Worm (Caenorhabditis elegans) whole organism, L4 larva: ENCODE data around the gene dsb-2.

Source experiments
- F26F4.8 ChIP-seq: fragments of 200-800 bp; sonication (Bioruptor generic); conservative IDR thresholded peaks from 2 replicates; pipeline ENCODE4 v1.3.6; 2022; ENCODE audit warnings: missing genetic modification characterization, missing compliant biosample characterization
- ZK337.2 ChIP-seq: fragments of 200-800 bp; sonication (Bioruptor generic); IDR thresholded peaks from 2 replicates; pipeline ENCODE4 v1.3.6; 2022; ENCODE audit warnings: missing genetic modification reagents, missing genetic modification characterization, missing compliant biosample characterization
- ZK546.5 ChIP-seq, 2 experiments: sonication (generic microtip); optimal IDR thresholded peaks; 2 replicates each; lab custom pipeline; 2017; ENCODE audit warnings: missing biosample characterization in 2 of 2, missing genetic modification characterization in 2 of 2
- aha-1 ChIP-seq: fragments of 150-350 bp; peaks from one replicate; lab custom pipeline; 2014; ENCODE audit warnings: missing biosample characterization, missing genetic modification characterization
- ceh-20 ChIP-seq: fragments of 200-800 bp; sonication (Bioruptor generic); IDR thresholded peaks from 2 replicates; pipeline ENCODE4 v1.3.6; 2022; ENCODE audit warnings: missing genetic modification reagents, missing genetic modification characterization, missing compliant biosample characterization
- ceh-32 ChIP-seq: sonication (generic microtip); optimal IDR thresholded peaks from 2 replicates; lab custom pipeline; 2016; ENCODE audit warnings: mild to moderate bottlenecking, missing genetic modification characterization, missing compliant biosample characterization; ENCODE audit not compliant: poor library complexity
- ces-1 ChIP-seq: fragments of 150-350 bp; sonication (generic microtip); optimal IDR thresholded peaks from 4 replicates; lab custom pipeline; 2014; ENCODE audit warnings: missing biosample characterization, missing genetic modification reagents, missing genetic modification characterization
- daf-16 ChIP-seq, 3 experiments: sonication (generic microtip); optimal IDR thresholded peaks; 2 replicates each; lab custom pipeline; 2016 to 2017; ENCODE audit warnings: missing genetic modification characterization in 3 of 3, missing genetic modification reagents in 3 of 3, mild to moderate bottlenecking in 2 of 3, missing compliant biosample characterization in 2 of 3, missing biosample characterization in 1 of 3, moderate library complexity in 1 of 3
- daf-8 ChIP-seq: fragments of 200-800 bp; sonication (Bioruptor generic); IDR thresholded peaks from 2 replicates; pipeline ENCODE4 v1.3.6; 2022; ENCODE audit warnings: missing genetic modification characterization, missing compliant biosample characterization
- dpl-1 ChIP-seq: fragments of 150-350 bp; optimal IDR thresholded peaks from 2 replicates; lab custom pipeline; 2014; ENCODE audit warnings: missing biosample characterization, missing genetic modification reagents, missing genetic modification characterization
- duxl-1 ChIP-seq: sonication (generic microtip); optimal IDR thresholded peaks from 2 replicates; lab custom pipeline; 2016; ENCODE audit warnings: mild to moderate bottlenecking, missing genetic modification characterization, moderate library complexity, missing compliant biosample characterization; ENCODE audit not compliant: poor library complexity
- dve-1 ChIP-seq: sonication (generic microtip); optimal IDR thresholded peaks from 2 replicates; lab custom pipeline; 2017; ENCODE audit warnings: antibody characterized with exemption, mild to moderate bottlenecking, missing genetic modification characterization, missing compliant biosample characterization; ENCODE audit not compliant: insufficient read depth
- egl-27 ChIP-seq: sonication (generic microtip); optimal IDR thresholded peaks from 3 replicates; lab custom pipeline; 2017; ENCODE audit warnings: missing biosample characterization, missing genetic modification reagents, missing genetic modification characterization
- fkh-10 ChIP-seq: fragments of 150-350 bp; optimal IDR thresholded peaks from 2 replicates; lab custom pipeline; 2014; ENCODE audit warnings: missing biosample characterization, missing genetic modification reagents, missing genetic modification characterization
- hlh-11 ChIP-seq: fragments of 200-800 bp; sonication (Bioruptor generic); optimal IDR thresholded peaks from 2 replicates; lab custom pipeline; 2018; ENCODE audit warnings: mild to moderate bottlenecking, missing genetic modification characterization, missing compliant biosample characterization
- hlh-30 ChIP-seq: sonication (generic microtip); optimal IDR thresholded peaks from 2 replicates; lab custom pipeline; 2017; ENCODE audit warnings: antibody characterized with exemption, mild to moderate bottlenecking, missing genetic modification characterization, missing compliant biosample characterization; ENCODE audit not compliant: insufficient read depth
- hmg-1.1 ChIP-seq: fragments of 200-800 bp; sonication (Bioruptor generic); IDR thresholded peaks from 2 replicates; pipeline ENCODE4 v1.3.6; 2022; ENCODE audit warnings: missing genetic modification reagents, missing genetic modification characterization, missing compliant biosample characterization
- lin-13 ChIP-seq: fragments of 150-350 bp; optimal IDR thresholded peaks from 2 replicates; lab custom pipeline; 2014; ENCODE audit warnings: missing biosample characterization, missing genetic modification reagents, missing genetic modification characterization
- lin-15B ChIP-seq: fragments of 150-350 bp; sonication (generic microtip); optimal IDR thresholded peaks from 3 replicates; lab custom pipeline; 2014; ENCODE audit warnings: missing biosample characterization, missing genetic modification characterization
- lin-38 ChIP-seq: fragments of 200-800 bp; sonication (Bioruptor generic); IDR thresholded peaks from 2 replicates; pipeline ENCODE4 v1.3.6; 2022; ENCODE audit warnings: missing genetic modification reagents, missing genetic modification characterization, missing compliant biosample characterization
- lsy-2 ChIP-seq, 2 experiments: fragments of 150-350 bp in 1 of 2; sonication (generic microtip) in 1 of 2; optimal IDR thresholded peaks; 2 replicates each; lab custom pipeline; 2014 to 2017; ENCODE audit warnings: missing biosample characterization in 2 of 2, missing genetic modification characterization in 2 of 2
- madf-9 ChIP-seq: fragments of 200-800 bp; sonication (Bioruptor generic); conservative IDR thresholded peaks from 2 replicates; pipeline ENCODE4 v1.3.6; 2022; ENCODE audit warnings: missing genetic modification reagents, missing genetic modification characterization, missing compliant biosample characterization
- mdl-1 ChIP-seq, 2 experiments: fragments of 150-350 bp in 1 of 2; sonication (generic microtip) in 1 of 2; optimal IDR thresholded peaks; 2 replicates each; lab custom pipeline; 2014 to 2017; ENCODE audit warnings: missing biosample characterization in 2 of 2, missing genetic modification characterization in 2 of 2
- mep-1 ChIP-seq: fragments of 150-350 bp; sonication (generic microtip); optimal IDR thresholded peaks from 3 replicates; lab custom pipeline; 2014; ENCODE audit warnings: missing biosample characterization, missing genetic modification characterization
- mes-2 ChIP-seq: sonication (generic microtip); optimal IDR thresholded peaks from 2 replicates; lab custom pipeline; 2016; ENCODE audit warnings: missing genotype, mild to moderate bottlenecking, missing genetic modification characterization, missing compliant biosample characterization; ENCODE audit not compliant: poor library complexity, severe bottlenecking
- nhr-10 ChIP-seq: fragments of 150-350 bp; optimal IDR thresholded peaks from 2 replicates; lab custom pipeline; 2014; ENCODE audit warnings: missing biosample characterization, missing genetic modification characterization
- nhr-102 ChIP-seq: sonication (generic microtip); optimal IDR thresholded peaks from 2 replicates; lab custom pipeline; 2016; ENCODE audit warnings: mild to moderate bottlenecking, missing genetic modification characterization, moderate library complexity, missing compliant biosample characterization
- nhr-11 ChIP-seq: fragments of 150-350 bp; optimal IDR thresholded peaks from 2 replicates; lab custom pipeline; 2014; ENCODE audit warnings: missing biosample characterization, missing genetic modification characterization
- nhr-25 ChIP-seq: sonication (generic microtip); optimal IDR thresholded peaks from 2 replicates; lab custom pipeline; 2017; ENCODE audit warnings: missing genetic modification characterization, mild to moderate bottlenecking, missing compliant biosample characterization, antibody characterized with exemption, moderate library complexity, borderline replicate concordance; ENCODE audit not compliant: insufficient read depth
- nhr-28 ChIP-seq: fragments of 150-350 bp; optimal IDR thresholded peaks from 2 replicates; lab custom pipeline; 2014; ENCODE audit warnings: missing biosample characterization, missing genetic modification characterization
- nhr-41 ChIP-seq: fragments of 200-800 bp; sonication (Bioruptor generic); IDR thresholded peaks from 2 replicates; pipeline ENCODE4 v1.3.6; 2022; ENCODE audit warnings: missing genetic modification reagents, missing genetic modification characterization, missing compliant biosample characterization
- nhr-42 ChIP-seq: fragments of 200-800 bp; sonication (Bioruptor generic); IDR thresholded peaks from 2 replicates; pipeline ENCODE4 v1.3.6; 2022; ENCODE audit warnings: missing genetic modification characterization, missing compliant biosample characterization
- nhr-48 ChIP-seq: sonication (generic microtip); optimal IDR thresholded peaks from 2 replicates; lab custom pipeline; 2016; ENCODE audit warnings: mild to moderate bottlenecking, missing genetic modification characterization, missing compliant biosample characterization
- nhr-6 ChIP-seq: fragments of 150-350 bp; optimal IDR thresholded peaks from 2 replicates; lab custom pipeline; 2014; ENCODE audit warnings: missing biosample characterization, missing genetic modification characterization
- nhr-77 ChIP-seq: fragments of 150-350 bp; optimal IDR thresholded peaks from 2 replicates; lab custom pipeline; 2014; ENCODE audit warnings: missing biosample characterization, missing genetic modification characterization
- pha-4 ChIP-seq, 2 experiments: fragments of 150-350 bp in 1 of 2; fragments of 200-800 bp in 1 of 2; sonication (Bioruptor generic) in 1 of 2; IDR thresholded peaks in 1 of 2; optimal IDR thresholded peaks in 1 of 2; 2 replicates each; pipeline versions ENCODE4 v1.3.6 to Lab custom; 2014 to 2022; ENCODE audit warnings: missing genetic modification characterization in 2 of 2, missing genetic modification reagents in 2 of 2, missing biosample characterization in 1 of 2, missing compliant biosample characterization in 1 of 2
- php-3 ChIP-seq: fragments of 200-800 bp; sonication (Bioruptor generic); IDR thresholded peaks from 2 replicates; pipeline ENCODE4 v1.3.6; 2022; ENCODE audit warnings: missing genetic modification reagents, missing genetic modification characterization, missing compliant biosample characterization
- pqm-1 ChIP-seq: sonication (generic microtip); optimal IDR thresholded peaks from 2 replicates; lab custom pipeline; 2017; ENCODE audit warnings: missing biosample characterization, missing genetic modification characterization
- rbr-2 ChIP-seq: sonication (generic microtip); optimal IDR thresholded peaks from 2 replicates; lab custom pipeline; 2016; ENCODE audit warnings: missing genotype, missing genetic modification characterization, missing compliant biosample characterization
- sdz-12 ChIP-seq: fragments of 200-800 bp; sonication (Bioruptor generic); optimal IDR thresholded peaks from 2 replicates; lab custom pipeline; 2018; ENCODE audit warnings: mild to moderate bottlenecking, missing genetic modification characterization, missing compliant biosample characterization
- set-16 ChIP-seq: fragments of 200-800 bp; sonication (Bioruptor generic); IDR thresholded peaks from 2 replicates; pipeline ENCODE4 v1.3.6; 2022; ENCODE audit warnings: missing genetic modification reagents, missing genetic modification characterization, missing compliant biosample characterization
- spr-1 ChIP-seq: sonication (generic microtip); optimal IDR thresholded peaks from 2 replicates; lab custom pipeline; 2016; ENCODE audit warnings: mild to moderate bottlenecking, missing genetic modification characterization, missing compliant biosample characterization
- tra-1 ChIP-seq: fragments of 200-800 bp; sonication (Bioruptor generic); IDR thresholded peaks from 2 replicates; pipeline ENCODE4 v1.3.6; 2022; ENCODE audit warnings: missing genetic modification reagents, missing genetic modification characterization, missing compliant biosample characterization
- unc-62 ChIP-seq, 3 experiments: fragments of 150-350 bp in 1 of 3; sonication (generic microtip); optimal IDR thresholded peaks in 2 of 3; peaks in 1 of 3; 1 replicate in 1 of 3; 2 replicates in 2 of 3; lab custom pipeline; 2014 to 2017; ENCODE audit warnings: missing biosample characterization in 3 of 3, missing genetic modification characterization in 3 of 3, missing genetic modification reagents in 3 of 3, missing genotype in 1 of 3
- zip-11 ChIP-seq: fragments of 200-800 bp; sonication (Bioruptor generic); IDR thresholded peaks from 2 replicates; pipeline ENCODE4 v1.3.6; 2022; ENCODE audit warnings: missing genetic modification characterization, missing compliant biosample characterization

dsb-2 gene

DNA sequence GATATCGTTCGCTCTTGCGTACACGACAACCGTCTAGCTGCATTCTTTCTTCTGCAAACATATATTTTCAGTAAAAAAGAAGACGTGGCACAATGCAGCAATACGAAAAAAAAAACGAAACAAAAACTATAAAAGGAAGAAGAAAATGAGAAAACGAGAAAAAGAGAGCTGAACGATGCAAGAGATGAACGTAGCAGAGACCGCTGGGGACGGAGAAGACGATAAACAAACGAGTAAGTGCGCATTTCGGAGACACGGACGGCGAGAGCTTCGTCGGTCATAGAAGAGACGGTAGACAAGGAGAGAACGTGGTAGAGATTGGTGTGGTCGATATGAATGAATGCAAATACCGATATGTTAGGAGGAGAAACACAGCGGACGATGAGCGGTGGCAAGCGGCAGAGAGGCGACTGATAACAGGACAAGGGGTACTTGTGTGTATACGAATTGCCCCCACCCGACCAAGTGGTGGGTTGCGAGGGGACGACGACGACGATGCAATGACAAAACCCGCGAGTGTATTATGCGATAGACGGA, 27.1 kb downstream of the dsb-2 start, which contains the start of gene K04B12.2 (continued):
- no peak for TF ChIP-seq daf-8
- peak; percentile 6 for TF ChIP-seq nhr-11 (tag; lab: Kevin White, UChicago)
- peak; percentile 19 for TF ChIP-seq lin-13
- peak; percentile 16 to 62 for TF ChIP-seq daf-16 (GFP tag; optimal IDR thresholded peaks at IDR 0.05; lab: Kevin White, UChicago)
- TF ChIP-seq daf-16 (tag; optimal IDR thresholded peaks at IDR 0.05; lab: Kevin White, UChicago), result peak; percentile 90
- no peak for TF ChIP-seq F26F4.8
- TF ChIP-seq nhr-77 (tag; lab: Kevin White, UChicago), result peak; percentile 95
- TF ChIP-seq madf-9 (GFP tag; lab: Robert Waterston, UW), result peak; percentile 71; the same call in 1 of the 2 replicates
- TF ChIP-seq nhr-42, result peak; percentile 58; the same call in 1 of the 2 replicates
- TF ChIP-seq rbr-2 (tag; lab: Kevin White, UChicago), result peak; percentile 80
- TF ChIP-seq spr-1 (tag; lab: Kevin White, UChicago), result peak; percentile 8
- TF ChIP-seq hlh-30 (tag; lab: Kevin White, UChicago), result peak; percentile 60
- 0 out of 2 replicates have a peak, but pooled peaks have one; percentile 41 for TF ChIP-seq nhr-41 (GFP tag; lab: Robert Waterston, UW)
- TF ChIP-seq pqm-1 (tag; lab: Kevin White, UChicago), result peak; percentile 59
- TF ChIP-seq hlh-11 (tag; lab: Kevin White, UChicago), result peak; percentile 93
- no peak for TF ChIP-seq duxl-1 (tag; lab: Kevin White, UChicago)
- TF ChIP-seq mdl-1 (tag; optimal IDR thresholded peaks at IDR 0.05; lab: Kevin White, UChicago), result peak; percentile 36 to 76
- peak; percentile 54 for TF ChIP-seq mes-2
- TF ChIP-seq sdz-12 (GFP tag; lab: Kevin White, UChicago), result no peak
- TF ChIP-seq fkh-10, result peak; percentile 13
- 0 out of 2 replicates have a peak, but pooled peaks have one; percentile 7 for TF ChIP-seq tra-1 (GFP tag; lab: Robert Waterston, UW)
- TF ChIP-seq mep-1 (tag; lab: Kevin White, UChicago), result peak; percentile 85
- peak; percentile 35; the same call in 1 of the 2 replicates for TF ChIP-seq php-3 (GFP tag; lab: Robert Waterston, UW)
- no peak for TF ChIP-seq nhr-25 (tag; lab: Kevin White, UChicago)
- no peak for TF ChIP-seq egl-27 (tag; lab: Kevin White, UChicago)
- peak; percentile 17; the same call in 1 of the 2 replicates for TF ChIP-seq set-16 (GFP tag; lab: Robert Waterston, UW)
- no peak for TF ChIP-seq ceh-32 (tag; lab: Kevin White, UChicago)
- TF ChIP-seq hmg-1.1, result peak; percentile 81

DNA sequence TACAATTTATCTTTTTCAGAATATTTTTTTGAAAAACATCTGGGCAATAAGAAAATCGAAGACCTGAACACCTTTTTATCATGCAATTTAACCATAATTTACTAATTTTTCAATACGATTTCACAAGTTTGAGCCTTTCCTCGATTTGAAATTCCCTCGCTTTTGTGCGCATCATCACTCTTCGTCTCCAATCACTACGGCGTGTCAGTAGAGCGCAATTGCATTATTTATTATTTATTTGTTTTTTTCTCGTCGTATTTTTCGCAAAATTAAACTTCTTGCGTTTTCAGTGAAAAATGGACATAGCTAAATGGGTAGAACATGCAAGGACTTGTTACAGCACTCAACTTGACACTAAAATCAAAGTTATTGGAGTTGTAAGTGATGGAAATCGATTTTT, 30.2 kb downstream of the dsb-2 start, which contains the start of gene smg-8:
TSS of gene smg-8 (plus strand) at position 266 of the 400 bp plus-strand sequence.
- TF ChIP-seq ceh-20 (0 out of 2 replicates have a peak, but pooled peaks have one; percentile 18), lin-38 (GFP tag; lab: Robert Waterston, UW) (peak; percentile 97), hmg-1.1 (peak; percentile 62; the same call in 1 of the 2 replicates), mep-1 (tag; lab: Kevin White, UChicago) (peak; percentile 60), lin-15B (tag; lab: Kevin White, UChicago) (peak; percentile 23), nhr-28 (tag; lab: Kevin White, UChicago) (peak; percentile 27), nhr-77 (tag; lab: Kevin White, UChicago) (peak; percentile 88), dve-1 (peak; percentile 53), nhr-11 (tag; lab: Kevin White, UChicago) (peak; percentile 38), zip-11 (no peak), hlh-30 (tag; lab: Kevin White, UChicago) (peak; percentile 70), nhr-102 (no peak), ces-1 (GFP tag; lab: Kevin White, UChicago) (peak; percentile 26), unc-62 (GFP tag; optimal IDR thresholded peaks at IDR 0.05 in 1 of 2; lab: Kevin White, UChicago) (peak in 1 of 2 experiments; percentile 59), unc-62 (tag; optimal IDR thresholded peaks at IDR 0.05; lab: Kevin White, UChicago) (no peak), fkh-10 (peak; percentile 40), lsy-2 (tag; optimal IDR thresholded peaks at IDR 0.05; lab: Kevin White, UChicago) (peak; percentile 7 to 85), dpl-1 (GFP tag; lab: Kevin White, UChicago) (peak; percentile 96), pha-4 (GFP tag; IDR thresholded peaks at IDR 0.05; lab: Robert Waterston, UW) (no peak), pha-4 (tag; optimal IDR thresholded peaks at IDR 0.05; lab: Kevin White, UChicago) (peak; percentile 93), ZK546.5 (tag; optimal IDR thresholded peaks at IDR 0.05; lab: Kevin White, UChicago) (no peak), ZK337.2 (no peak), mdl-1 (tag; optimal IDR thresholded peaks at IDR 0.05; lab: Kevin White, UChicago) (peak in 1 of 2 experiments; percentile 43), nhr-48 (tag; lab: Kevin White, UChicago) (no peak), lin-13 (peak; percentile 31), nhr-10 (tag; lab: Kevin White, UChicago) (no peak), nhr-6 (tag; lab: Kevin White, UChicago) (peak; percentile 25), daf-16 (GFP tag; optimal IDR thresholded peaks at IDR 0.05; lab: Kevin White, UChicago) (no peak), daf-16 (tag; optimal IDR thresholded peaks at IDR 0.05; lab: Kevin White, UChicago) (peak; percentile 49), aha-1 (tag; lab: Kevin White, UChicago) (no peak)
